Fruit fly (Drosophila melanogaster) whole organism, prepupa: ENCODE measurements around the gene CG31371.

Experiments
- Blimp-1 ChIP-seq: fragments of 200-800 bp; sonication (Bioruptor generic); optimal IDR thresholded peaks from 3 replicates; lab custom pipeline; 2017; ENCODE audit warnings: missing biosample characterization, missing genetic modification characterization, mild to moderate bottlenecking, moderate library complexity, missing genetic modification reagents
- CG10631 ChIP-seq: fragments of 200-800 bp; sonication (Bioruptor generic); optimal IDR thresholded peaks from 2 replicates; lab custom pipeline; 2016; ENCODE audit warnings: missing biosample characterization, missing genetic modification characterization
- CG11762 ChIP-seq: fragments of 200-800 bp; sonication (Bioruptor generic); optimal IDR thresholded peaks from 3 replicates; lab custom pipeline; 2016; ENCODE audit warnings: missing biosample characterization, missing genetic modification characterization; ENCODE audit not compliant: insufficient read depth
- CG11902 ChIP-seq: fragments of 200-800 bp; sonication (Bioruptor generic); optimal IDR thresholded peaks from 3 replicates; lab custom pipeline; 2016; ENCODE audit warnings: missing biosample characterization, missing genetic modification characterization
- CG15336 ChIP-seq: fragments of 200-800 bp; sonication (Bioruptor generic); IDR thresholded peaks from 2 replicates; pipeline ENCODE4 v1.3.6; 2022; ENCODE audit warnings: missing biosample characterization, missing genetic modification characterization
- CG1621 ChIP-seq: fragments of 200-800 bp; sonication (Bioruptor generic); optimal IDR thresholded peaks from 3 replicates; lab custom pipeline; 2018; ENCODE audit warnings: missing biosample characterization, mild to moderate bottlenecking, missing genetic modification characterization
- CG16779 ChIP-seq: fragments of 200-800 bp; sonication (Bioruptor generic); optimal IDR thresholded peaks from 3 replicates; lab custom pipeline; 2017; ENCODE audit warnings: missing biosample characterization, mild to moderate bottlenecking, missing genetic modification characterization
- CG32006 ChIP-seq: fragments of 200-800 bp; sonication (Bioruptor generic); optimal IDR thresholded peaks from 3 replicates; lab custom pipeline; 2017; ENCODE audit warnings: missing biosample characterization, mild to moderate bottlenecking, missing genetic modification characterization
- CG34406 ChIP-seq: fragments of 200-800 bp; sonication (Bioruptor generic); optimal IDR thresholded peaks from 3 replicates; lab custom pipeline; 2016; ENCODE audit warnings: missing biosample characterization, missing genetic modification characterization
- CG3919 ChIP-seq: fragments of 200-800 bp; sonication (Bioruptor generic); optimal IDR thresholded peaks from 3 replicates; lab custom pipeline; 2016; ENCODE audit warnings: missing biosample characterization, missing genetic modification characterization
- CG4318 ChIP-seq: fragments of 200-800 bp; sonication (Bioruptor generic); optimal IDR thresholded peaks from 3 replicates; lab custom pipeline; 2017; ENCODE audit warnings: missing biosample characterization, mild to moderate bottlenecking, missing genetic modification characterization
- CG6163 ChIP-seq: fragments of 200-800 bp; sonication (Bioruptor generic); IDR thresholded peaks from 3 replicates; pipeline ENCODE4 v1.3.6; 2022; ENCODE audit warnings: missing biosample characterization, missing genetic modification characterization
- CG6276 ChIP-seq: fragments of 200-800 bp; sonication (Bioruptor generic); optimal IDR thresholded peaks from 2 replicates; lab custom pipeline; 2017; ENCODE audit warnings: missing biosample characterization, mild to moderate bottlenecking, missing genetic modification characterization
- CG6792 ChIP-seq: fragments of 200-800 bp; sonication (Bioruptor generic); optimal IDR thresholded peaks from 3 replicates; lab custom pipeline; 2016; ENCODE audit warnings: missing biosample characterization, missing genetic modification characterization
- CG6808 ChIP-seq: fragments of 200-800 bp; sonication (Bioruptor generic); optimal IDR thresholded peaks from 3 replicates; lab custom pipeline; 2017; ENCODE audit warnings: missing biosample characterization, missing genetic modification characterization, mild to moderate bottlenecking, moderate library complexity, missing genetic modification reagents
- CG6854 ChIP-seq: fragments of 200-800 bp; sonication (Bioruptor generic); optimal IDR thresholded peaks from 2 replicates; lab custom pipeline; 2017; ENCODE audit warnings: missing biosample characterization, mild to moderate bottlenecking, missing genetic modification characterization
- CG7368 ChIP-seq: fragments of 200-800 bp; sonication (Bioruptor generic); optimal IDR thresholded peaks from 3 replicates; lab custom pipeline; 2016; ENCODE audit warnings: missing biosample characterization, missing genetic modification characterization
- CG8119 ChIP-seq: fragments of 200-800 bp; sonication (Bioruptor generic); IDR thresholded peaks from 3 replicates; pipeline ENCODE4 v1.3.6; 2022; ENCODE audit warnings: missing biosample characterization, missing genetic modification characterization
- CG8319 ChIP-seq: fragments of 200-800 bp; sonication (Bioruptor generic); optimal IDR thresholded peaks from 3 replicates; lab custom pipeline; 2016; ENCODE audit warnings: missing biosample characterization, missing genetic modification characterization
- CG9139 ChIP-seq: fragments of 200-800 bp; sonication (Bioruptor generic); optimal IDR thresholded peaks from 3 replicates; lab custom pipeline; 2017; ENCODE audit warnings: missing biosample characterization, mild to moderate bottlenecking, missing genetic modification characterization
- Eip78C ChIP-seq: fragments of 200-800 bp; sonication (Bioruptor generic); peaks from one replicate; lab custom pipeline; 2016; ENCODE audit warnings: missing biosample characterization, missing genetic modification characterization
- Eip93F ChIP-seq: fragments of 200-800 bp; sonication (Bioruptor generic); optimal IDR thresholded peaks from 2 replicates; lab custom pipeline; 2016; ENCODE audit warnings: missing biosample characterization, mild to moderate bottlenecking, missing genetic modification characterization
- Ets96B ChIP-seq: fragments of 200-800 bp; optimal IDR thresholded peaks from 2 replicates; lab custom pipeline; 2019; ENCODE audit warnings: missing biosample characterization, mild to moderate bottlenecking, missing genetic modification characterization, moderate library complexity
- Gug ChIP-seq: fragments of 200-800 bp; sonication (Bioruptor generic); IDR thresholded peaks from 2 replicates; pipeline ENCODE4 v1.3.6; 2022; ENCODE audit warnings: missing biosample characterization, missing genetic modification characterization
- Hr39 ChIP-seq: fragments of 200-800 bp; sonication (Bioruptor generic); optimal IDR thresholded peaks from 2 replicates; lab custom pipeline; 2016; ENCODE audit warnings: missing biosample characterization, missing genetic modification characterization
- Hr4 ChIP-seq: fragments of 200-800 bp; sonication (Bioruptor generic); optimal IDR thresholded peaks from 3 replicates; lab custom pipeline; 2016; ENCODE audit warnings: missing biosample characterization, missing genetic modification characterization
- Met ChIP-seq: fragments of 200-800 bp; sonication (Bioruptor generic); optimal IDR thresholded peaks from 3 replicates; lab custom pipeline; 2016; ENCODE audit warnings: missing biosample characterization, missing genetic modification characterization
- OdsH ChIP-seq: fragments of 200-800 bp; sonication (Bioruptor generic); optimal IDR thresholded peaks from 3 replicates; lab custom pipeline; 2016; ENCODE audit warnings: missing biosample characterization, missing genetic modification characterization
- Smox ChIP-seq: fragments of 200-800 bp; sonication (Bioruptor generic); optimal IDR thresholded peaks from 3 replicates; lab custom pipeline; 2016; ENCODE audit warnings: missing biosample characterization, missing genetic modification characterization
- Sox102F ChIP-seq: fragments of 200-800 bp; sonication (Bioruptor generic); optimal IDR thresholded peaks from 2 replicates; lab custom pipeline; 2016; ENCODE audit warnings: missing biosample characterization, mild to moderate bottlenecking, missing genetic modification characterization
- Sox14 ChIP-seq: fragments of 200-800 bp; sonication (Bioruptor generic); optimal IDR thresholded peaks from 3 replicates; lab custom pipeline; 2016; ENCODE audit warnings: missing biosample characterization, missing genetic modification characterization
- Sox15 ChIP-seq: fragments of 200-800 bp; sonication (Bioruptor generic); optimal IDR thresholded peaks from 3 replicates; lab custom pipeline; 2016; ENCODE audit warnings: missing biosample characterization, missing genetic modification characterization
- dsx ChIP-seq: fragments of 200-800 bp; optimal IDR thresholded peaks from 3 replicates; lab custom pipeline; 2019; ENCODE audit warnings: missing biosample characterization, mild to moderate bottlenecking, missing genetic modification characterization, moderate library complexity; ENCODE audit not compliant: poor library complexity, severe bottlenecking
- eg ChIP-seq: fragments of 200-800 bp; sonication (Bioruptor generic); IDR thresholded peaks from 3 replicates; pipeline ENCODE4 v1.3.6; 2022; ENCODE audit warnings: missing biosample characterization, missing genetic modification characterization
- esn ChIP-seq: fragments of 200-800 bp; sonication (Bioruptor generic); optimal IDR thresholded peaks from 2 replicates; lab custom pipeline; 2016; ENCODE audit warnings: missing biosample characterization, mild to moderate bottlenecking, missing genetic modification characterization, moderate library complexity
- fd85E ChIP-seq: fragments of 200-800 bp; sonication (Bioruptor generic); optimal IDR thresholded peaks from 3 replicates; lab custom pipeline; 2016; ENCODE audit warnings: missing biosample characterization, missing genetic modification characterization
- lz ChIP-seq: fragments of 200-800 bp; sonication (Bioruptor generic); optimal IDR thresholded peaks from 3 replicates; lab custom pipeline; 2016; ENCODE audit warnings: missing biosample characterization, missing genetic modification characterization
- pdm3 ChIP-seq: fragments of 200-800 bp; sonication (Bioruptor generic); optimal IDR thresholded peaks from 3 replicates; lab custom pipeline; 2016; ENCODE audit warnings: missing biosample characterization, missing genetic modification characterization
- salr ChIP-seq, 2 experiments: fragments of 200-800 bp; sonication (Bioruptor generic); optimal IDR thresholded peaks; 3 replicates each; lab custom pipeline; 2016 to 2018; ENCODE audit warnings: missing biosample characterization in 2 of 2, missing genetic modification characterization in 2 of 2, mild to moderate bottlenecking in 1 of 2
- svp ChIP-seq: fragments of 200-800 bp; sonication (Bioruptor generic); peaks from one replicate; lab custom pipeline; 2016; ENCODE audit warnings: missing biosample characterization, missing genetic modification characterization
- vri ChIP-seq: fragments of 200-800 bp; sonication (Bioruptor generic); optimal IDR thresholded peaks from 3 replicates; lab custom pipeline; 2016; ENCODE audit warnings: missing biosample characterization, mild to moderate bottlenecking, missing genetic modification characterization

Gene CG31371

DNA sequence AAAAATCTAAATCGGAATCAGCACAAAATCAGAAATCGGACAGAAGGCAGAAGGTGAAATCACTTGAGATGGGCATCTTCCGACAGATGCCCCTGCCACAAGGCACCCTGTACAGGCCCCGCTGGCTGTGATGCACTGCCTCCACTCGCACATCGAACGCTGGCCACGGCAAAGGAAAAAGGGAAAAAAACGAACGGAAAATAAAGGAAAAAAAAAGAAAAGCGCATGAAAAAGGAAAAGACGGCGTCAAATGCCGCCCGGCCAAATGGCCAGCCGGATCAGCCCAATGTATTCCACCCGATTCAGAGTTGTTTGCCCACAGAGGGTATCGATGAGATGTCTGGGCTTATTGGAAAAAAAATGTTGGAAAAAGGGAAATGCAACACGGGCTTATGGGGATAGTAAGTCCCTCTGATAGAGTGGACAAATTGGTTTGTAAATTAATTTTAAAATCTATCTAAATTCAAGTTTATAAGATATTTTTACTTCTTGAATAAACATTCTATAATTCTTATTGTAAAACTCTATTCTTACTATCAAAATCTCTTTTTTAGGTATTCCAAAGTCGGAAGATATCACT lies 27.9 kb upstream of the CG31371 start (continued):
- TF ChIP-seq Blimp-1 (GFP tag; lab: Kevin White, UChicago) (no peak), OdsH (GFP tag; lab: Kevin White, UChicago) (peak; percentile 12), pdm3 (GFP tag; lab: Kevin White, UChicago) (no peak), CG1621 (tag; lab: Kevin White, UChicago) (no peak), CG16779 (tag; lab: Kevin White, UChicago) (no peak), CG4318 (no peak), salr (GFP tag; optimal IDR thresholded peaks at IDR 0.05; lab: Kevin White, UChicago) (peak in 1 of 2 experiments; percentile 35), Gug (0 out of 2 replicates have a peak, but pooled peaks have one; percentile 8), CG34406 (no peak), CG6792 (no peak), Ets96B (no peak), Eip93F (no peak), Sox102F (no peak), Sox15 (no peak)
- TF ChIP-seq, all 60 proteins: peak for 12

DNA sequence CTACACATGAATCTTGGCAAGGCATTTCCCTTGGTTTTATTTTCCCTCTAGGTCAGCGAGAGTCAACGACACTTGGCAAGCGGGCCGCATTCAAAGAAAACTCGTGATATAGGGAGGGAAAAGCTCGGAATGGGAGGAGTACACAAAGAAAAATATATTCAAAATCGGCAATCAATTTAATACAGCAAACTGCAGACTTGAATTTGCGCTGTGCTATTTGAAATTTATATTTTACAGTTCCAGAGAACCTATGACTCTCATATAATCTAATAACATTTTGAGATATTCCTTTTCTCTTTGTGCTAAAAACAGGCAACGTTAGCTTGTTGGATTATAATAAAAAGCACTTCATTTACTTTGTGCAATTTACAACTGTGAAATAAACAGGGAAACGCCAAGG lies 26.3 kb upstream of the CG31371 start:
- TF ChIP-seq CG10631 (peak; percentile 0), CG1621 (tag; lab: Kevin White, UChicago) (no peak), CG32006 (GFP tag; lab: Kevin White, UChicago) (peak; percentile 41), Hr4 (GFP tag; lab: Kevin White, UChicago) (peak; percentile 36), CG11902 (GFP tag; lab: Kevin White, UChicago) (no peak), CG8119 (GFP tag; lab: Robert Waterston, UW) (peak; percentile 35; the same call in 1 of the 3 replicates), CG6163 (peak; percentile 32; the same call in 1 of the 3 replicates), CG15336 (GFP tag; lab: Robert Waterston, UW) (peak; percentile 50), Eip78C (peak; percentile 48), Gug (peak; percentile 24; the same call in 1 of the 2 replicates), dsx (GFP tag; lab: Kevin White, UChicago) (no peak), Sox14 (GFP tag; lab: Kevin White, UChicago) (peak; percentile 14), eg (peak; percentile 51)

DNA sequence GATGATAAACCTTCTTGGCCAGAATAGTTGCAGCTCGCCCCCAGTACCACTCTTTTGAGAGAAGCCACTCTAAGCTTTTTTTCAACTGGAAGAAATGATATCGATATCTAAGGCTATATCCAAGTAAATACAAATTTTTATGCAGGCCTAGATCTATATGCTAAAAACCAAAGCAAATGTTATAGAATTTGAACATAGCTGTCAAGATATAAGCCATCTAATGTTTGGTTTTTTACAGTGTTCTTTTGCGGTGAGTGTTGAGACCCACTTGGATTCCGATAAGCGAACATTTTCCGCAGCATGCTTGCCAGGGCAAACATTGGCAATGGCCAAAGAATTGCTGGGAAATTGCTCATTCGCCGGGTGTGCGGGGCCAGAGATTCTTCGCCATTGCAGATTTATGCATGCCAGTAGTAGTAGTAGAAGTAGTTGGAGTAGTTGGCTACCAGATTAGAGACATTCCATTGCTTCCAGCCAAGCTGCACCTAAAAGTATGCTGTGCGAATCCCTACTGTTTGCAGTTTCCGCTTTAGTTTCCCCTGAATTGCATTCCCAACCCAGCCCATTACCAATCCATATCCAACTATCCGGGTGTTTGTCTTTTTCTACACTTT lies 25.5 kb upstream of the CG31371 start:
- peak; percentile 29 for TF ChIP-seq CG32006 (GFP tag; lab: Kevin White, UChicago)
- TF ChIP-seq eg: peak; percentile 41; the same call in 1 of the 3 replicates
- peak; percentile 32 for TF ChIP-seq Eip78C
- TF ChIP-seq CG15336 (GFP tag; lab: Robert Waterston, UW): 0 out of 2 replicates have a peak, but pooled peaks have one; percentile 34
- TF ChIP-seq CG3919 (GFP tag; lab: Kevin White, UChicago): no peak
- TF ChIP-seq CG7368 (GFP tag; lab: Kevin White, UChicago): no peak
- TF ChIP-seq, all 60 proteins: peak for 4

DNA sequence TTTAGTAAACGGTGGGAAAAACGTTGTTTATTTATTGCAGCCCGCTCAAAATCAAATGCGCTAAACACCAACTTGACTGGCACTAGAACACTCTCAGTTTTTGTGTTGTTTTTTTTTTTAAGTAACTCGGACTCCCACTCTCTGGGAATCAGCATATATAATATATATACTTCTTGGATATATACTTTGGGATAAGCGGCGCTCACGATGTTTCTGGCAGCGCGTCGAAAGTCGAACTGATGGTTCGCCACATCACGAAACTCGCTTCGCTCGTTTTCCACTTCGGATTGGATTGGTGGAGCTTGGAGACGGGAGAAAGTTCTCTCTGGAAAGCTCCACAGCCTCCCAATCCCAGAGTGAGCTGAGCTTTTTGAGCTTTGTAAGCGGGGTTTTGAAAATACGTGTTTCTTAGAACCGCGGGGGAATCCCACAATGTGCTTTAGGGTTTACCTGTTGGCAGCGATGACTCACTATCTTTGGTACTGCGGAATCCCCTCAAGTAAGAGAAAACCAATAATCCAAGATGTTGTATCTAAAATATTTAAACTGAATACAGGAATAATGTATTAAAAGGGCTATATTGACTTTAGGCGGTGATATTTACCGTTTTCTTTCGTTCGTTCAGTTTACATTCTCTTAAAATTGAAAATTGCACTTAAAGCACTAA lies 23.6 kb upstream of the CG31371 start, which contains the start of gene jdp:
jdp (minus strand) TSS at position 239 of the 667 bp plus-strand sequence.
- TF ChIP-seq lz (GFP tag; lab: Kevin White, UChicago) (no peak), CG34406 (no peak), CG16779 (tag; lab: Kevin White, UChicago) (peak; percentile 37), Met (GFP tag; lab: Kevin White, UChicago) (peak; percentile 8), CG6808 (GFP tag; lab: Kevin White, UChicago) (peak; percentile 12), CG6854 (no peak), CG32006 (GFP tag; lab: Kevin White, UChicago) (no peak), Ets96B (no peak), CG8119 (GFP tag; lab: Robert Waterston, UW) (no peak; the same call in 1 of the 3 replicates), Smox (GFP tag; lab: Kevin White, UChicago) (no peak), Hr39 (GFP tag; lab: Kevin White, UChicago) (no peak), OdsH (GFP tag; lab: Kevin White, UChicago) (no peak), svp (GFP tag; lab: Kevin White, UChicago) (peak; percentile 53), Blimp-1 (GFP tag; lab: Kevin White, UChicago) (peak; percentile 79), esn (GFP tag; lab: Kevin White, UChicago) (no peak), vri (GFP tag; lab: Kevin White, UChicago) (peak; percentile 11), CG6276 (GFP tag; lab: Kevin White, UChicago) (peak; percentile 50), CG9139 (peak; percentile 24), pdm3 (GFP tag; lab: Kevin White, UChicago) (no peak), dsx (GFP tag; lab: Kevin White, UChicago) (no peak), fd85E (no peak), CG4318 (no peak), Sox15 (no peak), CG6163 (peak; percentile 46; the same call in 1 of the 3 replicates), CG11762 (GFP tag; lab: Kevin White, UChicago) (no peak), CG8319 (GFP tag; lab: Kevin White, UChicago) (no peak)
